Worm (Caenorhabditis elegans): ENCODE results near the gene T16G1.2.

The T16G1.2 gene

ce11 chrV:12928929-12929532 is at the start of gene T16G1.2:
TSS of gene T16G1.2 (plus strand) at chrV:12929482.
- TF ChIP-seq tbx-7 (tag; optimal IDR thresholded peaks at IDR 0.05) (no peak), sox-2 (GFP tag; IDR thresholded peaks at IDR 0.05) (no peak)

- TF ChIP-seq C08G9.2 (tag; optimal IDR thresholded peaks at IDR 0.05), result no peak
- TF ChIP-seq ceh-31 (tag; optimal IDR thresholded peaks at IDR 0.05), result no peak
- TF ChIP-seq elt-4 (tag; optimal IDR thresholded peaks at IDR 0.05), result no peak
- TF ChIP-seq pqm-1 (tag; optimal IDR thresholded peaks at IDR 0.05), result no peak
- no peak for TF ChIP-seq pha-4 (tag; optimal IDR thresholded peaks at IDR 0.05)
- no peak for TF ChIP-seq npax-4 (tag; optimal IDR thresholded peaks at IDR 0.05)
- TF ChIP-seq ceh-9 (tag; optimal IDR thresholded peaks at IDR 0.05), result no peak
- no peak for TF ChIP-seq elt-2 (tag; optimal IDR thresholded peaks at IDR 0.05)
Measured at ce11 chrV:12881396-12881795, 47.9 kb upstream of the T16G1.2 start.

- TF ChIP-seq ets-4 (tag; optimal IDR thresholded peaks at IDR 0.05) (no peak), tbx-2 (tag; optimal IDR thresholded peaks at IDR 0.05) (no peak), unc-3 (GFP tag; conservative IDR thresholded peaks at IDR 0.05) (no peak), unc-3 (tag; optimal IDR thresholded peaks at IDR 0.05) (no peak), mec-3 (tag; optimal IDR thresholded peaks at IDR 0.05; ENCODE audit: borderline replicate concordance) (no peak), tbx-7 (tag; optimal IDR thresholded peaks at IDR 0.05) (no peak), ceh-6 (GFP tag; optimal IDR thresholded peaks at IDR 0.05) (no peak), pax-1 (tag; optimal IDR thresholded peaks at IDR 0.05) (no peak), ceh-14 (tag; optimal IDR thresholded peaks at IDR 0.05) (no peak), K02D7.2 (tag; optimal IDR thresholded peaks at IDR 0.05) (no peak), odd-2 (tag; optimal IDR thresholded peaks at IDR 0.05) (no peak), F13H6.1 (tag; optimal IDR thresholded peaks at IDR 0.05) (no peak), pat-9 (tag; optimal IDR thresholded peaks at IDR 0.05) (no peak), nfya-1 (tag; optimal IDR thresholded peaks at IDR 0.05) (no peak), K09A11.1 (tag; optimal IDR thresholded peaks at IDR 0.05; ENCODE audit: insufficient read depth) (no peak), ceh-48 (tag; optimal IDR thresholded peaks at IDR 0.05) (no peak), ztf-16 (tag; optimal IDR thresholded peaks at IDR 0.05) (no peak), ref-2 (tag; optimal IDR thresholded peaks at IDR 0.05) (no peak), hlh-6 (tag; optimal IDR thresholded peaks at IDR 0.05) (no peak)
Measured at ce11 chrV:12882370-12882769, 46.9 kb upstream of the T16G1.2 start.

ce11 chrV:12885860-12886259 is 43.4 kb upstream of the T16G1.2 start, which contains the start of gene glb-24:
TSS of gene glb-24 (minus strand) at chrV:12885960.
- no peak for TF ChIP-seq ztf-16 (tag; optimal IDR thresholded peaks at IDR 0.05)
- TF ChIP-seq lin-11 (tag; optimal IDR thresholded peaks at IDR 0.05), result no peak
- TF ChIP-seq ref-2 (tag; optimal IDR thresholded peaks at IDR 0.05), result no peak
- no peak for TF ChIP-seq npax-4 (tag; optimal IDR thresholded peaks at IDR 0.05)
- TF ChIP-seq fkh-10 (GFP tag; optimal IDR thresholded peaks at IDR 0.05), result no peak

ce11 chrV:12895772-12896171 is 33.5 kb upstream of the T16G1.2 start, which contains the start of gene ttbk-7:
TSS of gene ttbk-7 (minus strand) at chrV:12895872.
- TF ChIP-seq pha-2 (tag; optimal IDR thresholded peaks at IDR 0.05) (no peak), fax-1 (tag; optimal IDR thresholded peaks at IDR 0.05) (no peak), pat-9 (tag; optimal IDR thresholded peaks at IDR 0.05) (no peak), hlh-8 (tag; optimal IDR thresholded peaks at IDR 0.05) (peak; percentile 33), fkh-6 (tag; optimal IDR thresholded peaks at IDR 0.05) (peak; percentile 21), ceh-24 (tag; optimal IDR thresholded peaks at IDR 0.05) (no peak), pha-4 (tag; optimal IDR thresholded peaks at IDR 0.05) (no peak), unc-42 (tag; optimal IDR thresholded peaks at IDR 0.05) (peak; percentile 9), tbx-7 (tag; optimal IDR thresholded peaks at IDR 0.05) (no peak), ceh-48 (tag; optimal IDR thresholded peaks at IDR 0.05) (no peak), pax-1 (tag; optimal IDR thresholded peaks at IDR 0.05) (no peak), ceh-6 (GFP tag; optimal IDR thresholded peaks at IDR 0.05) (no peak), hlh-13 (GFP tag; optimal IDR thresholded peaks at IDR 0.05) (no peak), che-1 (tag; optimal IDR thresholded peaks at IDR 0.05) (no peak), ttx-3 (tag; optimal IDR thresholded peaks at IDR 0.05) (no peak)

Data from whole organism, late embryonic.